Fruit fly (Drosophila melanogaster): ENCODE results near the gene Uch-L5.

DNA sequence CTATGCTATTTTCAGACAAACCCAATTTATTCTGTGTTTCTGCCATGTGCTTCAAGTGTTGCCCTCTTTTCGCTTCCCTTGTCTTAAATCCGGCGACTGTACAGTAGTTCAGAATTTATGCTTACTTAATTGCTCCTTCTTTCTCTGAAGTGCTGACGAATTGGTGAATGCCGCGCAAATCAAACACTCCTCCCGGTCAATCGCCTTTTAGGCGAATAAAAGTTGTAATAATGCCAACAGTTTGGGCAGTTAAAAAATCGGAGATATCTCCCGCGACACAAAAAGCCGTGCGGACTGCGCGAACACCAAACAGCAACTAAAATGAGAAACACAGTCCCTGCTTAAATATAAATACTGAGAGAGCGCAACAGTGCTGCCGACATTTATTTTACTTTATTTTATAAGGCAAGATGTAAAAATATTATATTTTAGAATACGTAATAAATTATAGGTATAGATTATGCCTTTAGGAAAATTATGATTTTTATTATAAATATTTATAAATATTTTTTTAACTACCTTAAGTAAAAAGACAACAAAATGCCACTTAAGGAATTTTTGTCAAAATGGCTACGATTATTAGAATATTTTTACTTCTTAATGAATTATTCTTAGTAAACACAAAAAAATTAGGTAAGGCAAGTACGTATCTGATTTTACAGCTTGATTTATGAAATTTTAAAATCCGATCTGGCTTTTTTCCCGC, 28.4 kb upstream of the Uch-L5 start, which contains the start of gene path:
- no peak for TF ChIP-seq Lpt (GFP tag; optimal IDR thresholded peaks at IDR 0.05)
- no peak for TF ChIP-seq CG8119 (GFP tag; IDR thresholded peaks at IDR 0.05)
- peak; percentile 9 for TF ChIP-seq acj6 (GFP tag; optimal IDR thresholded peaks at IDR 0.05)
- no peak for TF ChIP-seq Hr39 (GFP tag; optimal IDR thresholded peaks at IDR 0.05)
- TF ChIP-seq svp (GFP tag): peak; percentile 77
- TF ChIP-seq Ets21C (GFP tag; optimal IDR thresholded peaks at IDR 0.05): no peak
- no peak for TF ChIP-seq Eip93F (GFP tag; optimal IDR thresholded peaks at IDR 0.05)
- peak; percentile 59 for TF ChIP-seq Ets96B (tag; optimal IDR thresholded peaks at IDR 0.05)

Measured in whole organism, prepupa.